Fruit fly (Drosophila melanogaster) whole organism, embryonic: ENCODE measurements around the gene dUTPase.

Experiments used
- Atf6 ChIP-seq: fragments of 200-800 bp; sonication (Bioruptor generic); IDR thresholded peaks from 2 replicates; pipeline ENCODE4 v1.3.6; 2022; ENCODE audit warnings: missing biosample characterization, missing genetic modification characterization
- BEAF-32 ChIP-seq: fragments of 200-800 bp; sonication (Bioruptor generic); optimal IDR thresholded peaks from 3 replicates; lab custom pipeline; 2017; ENCODE audit warnings: missing biosample characterization, missing genetic modification characterization, mild to moderate bottlenecking, moderate library complexity, missing genetic modification reagents
- CG11504 ChIP-seq: fragments of 200-800 bp; sonication (Bioruptor generic); optimal IDR thresholded peaks from 3 replicates; lab custom pipeline; 2019; ENCODE audit warnings: missing biosample characterization, mild to moderate bottlenecking, missing genetic modification characterization, moderate library complexity
- CG12299 ChIP-seq: fragments of 200-800 bp; sonication (Bioruptor generic); optimal IDR thresholded peaks from 2 replicates; lab custom pipeline; 2018; ENCODE audit warnings: missing biosample characterization, mild to moderate bottlenecking, missing genetic modification characterization
- CG12391 ChIP-seq: fragments of 200-800 bp; sonication (Bioruptor generic); optimal IDR thresholded peaks from 3 replicates; lab custom pipeline; 2018; ENCODE audit warnings: missing biosample characterization, mild to moderate bottlenecking, missing genetic modification characterization, moderate library complexity
- CG14860 ChIP-seq: fragments of 200-800 bp; sonication (Bioruptor generic); IDR thresholded peaks from 3 replicates; pipeline ENCODE4 v1.3.6; 2022; ENCODE audit warnings: missing biosample characterization, missing genetic modification characterization; ENCODE audit not compliant: partially characterized antibody
- CG16815 ChIP-seq: fragments of 200-800 bp; sonication (Bioruptor generic); optimal IDR thresholded peaks from 3 replicates; lab custom pipeline; 2017; ENCODE audit warnings: missing biosample characterization, mild to moderate bottlenecking, missing genetic modification characterization
- CG17385 ChIP-seq: fragments of 200-800 bp; sonication (Bioruptor generic); optimal IDR thresholded peaks from 3 replicates; lab custom pipeline; 2018; ENCODE audit warnings: missing biosample characterization, mild to moderate bottlenecking, missing genetic modification characterization
- CG2889 ChIP-seq: fragments of 200-800 bp; sonication (Bioruptor generic); IDR thresholded peaks from 3 replicates; pipeline ENCODE4 v1.3.6; 2022; ENCODE audit warnings: missing biosample characterization, missing genetic modification characterization
- CG31365 ChIP-seq: fragments of 200-800 bp; sonication (Bioruptor generic); optimal IDR thresholded peaks from 2 replicates; lab custom pipeline; 2018; ENCODE audit warnings: missing biosample characterization, mild to moderate bottlenecking, missing genetic modification characterization
- CG31441 ChIP-seq: fragments of 200-800 bp; sonication (Bioruptor generic); IDR thresholded peaks from 2 replicates; pipeline ENCODE4 v1.3.6; 2022; ENCODE audit warnings: missing biosample characterization, missing genetic modification characterization
- CG32767 ChIP-seq: fragments of 200-800 bp; sonication (Bioruptor generic); IDR thresholded peaks from 2 replicates; pipeline ENCODE4 v1.3.6; 2022; ENCODE audit warnings: missing biosample characterization, missing genetic modification characterization
- CG3281 ChIP-seq: fragments of 200-800 bp; sonication (Bioruptor generic); optimal IDR thresholded peaks from 3 replicates; lab custom pipeline; 2017; ENCODE audit warnings: missing biosample characterization, mild to moderate bottlenecking, missing genetic modification characterization
- CG4360 ChIP-seq: fragments of 200-800 bp; sonication (Bioruptor generic); IDR thresholded peaks from 2 replicates; pipeline ENCODE4 v1.3.6; 2022; ENCODE audit warnings: missing biosample characterization, missing genetic modification characterization
- CG43689 ChIP-seq: fragments of 200-800 bp; sonication (Bioruptor generic); IDR thresholded peaks from 2 replicates; pipeline ENCODE4 v1.3.6; 2022; ENCODE audit warnings: missing biosample characterization, missing genetic modification characterization
- CG6272 ChIP-seq: fragments of 200-800 bp; sonication (Bioruptor generic); IDR thresholded peaks from 2 replicates; pipeline ENCODE4 v1.3.6; 2022; ENCODE audit warnings: missing biosample characterization, missing genetic modification characterization
- CG6813 ChIP-seq: fragments of 200-800 bp; sonication (Bioruptor generic); optimal IDR thresholded peaks from 2 replicates; lab custom pipeline; 2017; ENCODE audit warnings: missing biosample characterization, missing genetic modification characterization, mild to moderate bottlenecking, moderate library complexity, missing genetic modification reagents
- CG7556 ChIP-seq: fragments of 200-800 bp; sonication (Bioruptor generic); optimal IDR thresholded peaks from 2 replicates; lab custom pipeline; 2017; ENCODE audit warnings: missing biosample characterization, mild to moderate bottlenecking, missing genetic modification characterization
- Camta ChIP-seq: fragments of 200-800 bp; sonication (Bioruptor generic); optimal IDR thresholded peaks from 2 replicates; lab custom pipeline; 2016; ENCODE audit warnings: missing biosample characterization, missing genetic modification characterization
- Gug ChIP-seq: fragments of 200-800 bp; sonication (Bioruptor generic); IDR thresholded peaks from 4 replicates; pipeline ENCODE4 v1.3.6; 2022; ENCODE audit warnings: missing biosample characterization, missing genetic modification characterization
- Hr78 ChIP-seq, 2 experiments: fragments of 200-800 bp in 1 of 2; fragments of >200 bp in 1 of 2; sonication (Bioruptor generic) in 1 of 2; optimal IDR thresholded peaks; 2 replicates each; lab custom pipeline; 2017 to 2019; ENCODE audit warnings: missing biosample characterization in 2 of 2, missing genetic modification characterization in 2 of 2, mild to moderate bottlenecking in 1 of 2, moderate library complexity in 1 of 2
- MESR4 ChIP-seq: fragments of 200-800 bp; sonication (Bioruptor generic); optimal IDR thresholded peaks from 2 replicates; lab custom pipeline; 2018; ENCODE audit warnings: missing biosample characterization, mild to moderate bottlenecking, missing genetic modification characterization, moderate library complexity
- Med ChIP-seq: fragments of 200-800 bp; sonication (Bioruptor generic); peaks from one replicate; lab custom pipeline; 2016; ENCODE audit warnings: missing biosample characterization, missing genetic modification characterization, mild to moderate bottlenecking, inconsistent platforms, moderate library complexity
- Mrtf ChIP-seq: fragments of 200-800 bp; sonication (Bioruptor generic); IDR thresholded peaks from 3 replicates; pipeline ENCODE4 v1.3.6; 2022; ENCODE audit warnings: missing biosample characterization, missing genetic modification characterization
- Nf-YC ChIP-seq: fragments of 200-800 bp; optimal IDR thresholded peaks from 3 replicates; lab custom pipeline; 2019; ENCODE audit warnings: missing biosample characterization, mild to moderate bottlenecking, missing genetic modification characterization, moderate library complexity
- Rx ChIP-seq: fragments of 200-800 bp; sonication (Bioruptor generic); IDR thresholded peaks from 2 replicates; pipeline ENCODE4 v1.3.6; 2022; ENCODE audit warnings: missing biosample characterization, missing genetic modification characterization
- Xrp1 ChIP-seq: fragments of 200-800 bp; sonication (Bioruptor generic); IDR thresholded peaks from 2 replicates; pipeline ENCODE4 v1.3.6; 2022; ENCODE audit warnings: missing biosample characterization, missing genetic modification characterization
- ab ChIP-seq: fragments of 200-800 bp; sonication (Bioruptor generic); optimal IDR thresholded peaks from 2 replicates; lab custom pipeline; 2016; ENCODE audit warnings: missing biosample characterization, missing genetic modification characterization
- abd-A ChIP-seq: fragments of 200-800 bp; sonication (Bioruptor generic); optimal IDR thresholded peaks from 3 replicates; lab custom pipeline; 2019; ENCODE audit warnings: missing biosample characterization, mild to moderate bottlenecking, missing genetic modification characterization, moderate library complexity
- ara ChIP-seq: fragments of 200-800 bp; sonication (Bioruptor generic); IDR thresholded peaks from 2 replicates; pipeline ENCODE4 v1.3.6; 2022; ENCODE audit warnings: missing biosample characterization, missing genetic modification characterization
- ash1 ChIP-seq: fragments of 200-800 bp; sonication (Bioruptor generic); optimal IDR thresholded peaks from 2 replicates; lab custom pipeline; 2018; ENCODE audit warnings: missing biosample characterization, mild to moderate bottlenecking, missing genetic modification characterization
- chif ChIP-seq, 2 experiments: fragments of 200-800 bp; sonication (Bioruptor generic); optimal IDR thresholded peaks; 3 replicates each; lab custom pipeline; 2016; ENCODE audit warnings: missing biosample characterization in 2 of 2, missing genetic modification characterization in 2 of 2
- corto ChIP-seq: fragments of 200-800 bp; sonication (Bioruptor generic); optimal IDR thresholded peaks from 2 replicates; lab custom pipeline; 2016; ENCODE audit warnings: missing biosample characterization, mild to moderate bottlenecking, missing genetic modification characterization, moderate library complexity
- fd102C ChIP-seq: fragments of 200-800 bp; sonication (Bioruptor generic); optimal IDR thresholded peaks from 2 replicates; lab custom pipeline; 2018; ENCODE audit warnings: missing biosample characterization, mild to moderate bottlenecking, missing genetic modification characterization, moderate library complexity
- ham ChIP-seq: fragments of 200-800 bp; sonication (Bioruptor generic); IDR thresholded peaks from 2 replicates; pipeline ENCODE4 v1.3.6; 2022; ENCODE audit warnings: missing biosample characterization, missing genetic modification characterization
- hth ChIP-seq: fragments of >200 bp; optimal IDR thresholded peaks from 2 replicates; lab custom pipeline; 2017; ENCODE audit warnings: inconsistent platforms
- jigr1 ChIP-seq: fragments of 200-800 bp; sonication (Bioruptor generic); IDR thresholded peaks from 3 replicates; pipeline ENCODE4 v1.3.6; 2022; ENCODE audit warnings: missing biosample characterization, missing genetic modification characterization
- lab ChIP-seq: fragments of 200-800 bp; sonication (Bioruptor generic); optimal IDR thresholded peaks from 3 replicates; lab custom pipeline; 2017; ENCODE audit warnings: missing biosample characterization, missing genetic modification characterization, mild to moderate bottlenecking, moderate library complexity, missing genetic modification reagents
- lbe ChIP-seq: fragments of 200-800 bp; sonication (Bioruptor generic); optimal IDR thresholded peaks from 2 replicates; lab custom pipeline; 2016; ENCODE audit warnings: missing biosample characterization, mild to moderate bottlenecking, missing genetic modification characterization
- pan ChIP-seq, 4 experiments: fragments of >200 bp in 3 of 4; fragments of 200-800 bp in 1 of 4; sonication (Bioruptor generic) in 1 of 4; optimal IDR thresholded peaks in 3 of 4; IDR thresholded peaks in 1 of 4; 2 replicates each; pipeline versions ENCODE4 v1.3.6 to Lab custom; 2017 to 2022; ENCODE audit warnings: missing biosample characterization in 2 of 4, missing genetic modification characterization in 2 of 4, mixed read lengths in 1 of 4
- pb ChIP-seq: fragments of 200-800 bp; sonication (Bioruptor generic); optimal IDR thresholded peaks from 3 replicates; lab custom pipeline; 2016; ENCODE audit warnings: missing biosample characterization, missing genetic modification characterization
- prd ChIP-seq, 3 experiments: fragments of >200 bp in 2 of 3; fragments of 200-800 bp in 1 of 3; sonication (Bioruptor generic) in 1 of 3; optimal IDR thresholded peaks in 2 of 3; IDR thresholded peaks in 1 of 3; 2 replicates in 2 of 3; 3 replicates in 1 of 3; pipeline versions ENCODE4 v1.3.6 to Lab custom; 2017 to 2022; ENCODE audit warnings: missing biosample characterization in 1 of 3, missing genetic modification characterization in 1 of 3
- ro ChIP-seq: fragments of 200-800 bp; sonication (Bioruptor generic); IDR thresholded peaks from 2 replicates; pipeline ENCODE4 v1.3.6; 2022; ENCODE audit warnings: missing biosample characterization, missing genetic modification characterization
- slou ChIP-seq: fragments of 200-800 bp; sonication (Bioruptor generic); optimal IDR thresholded peaks from 3 replicates; lab custom pipeline; 2016; ENCODE audit warnings: missing biosample characterization, missing genetic modification characterization
- vnd ChIP-seq: fragments of 200-800 bp; sonication (Bioruptor generic); IDR thresholded peaks from 3 replicates; pipeline ENCODE4 v1.3.6; 2022; ENCODE audit warnings: missing biosample characterization, missing genetic modification characterization; ENCODE audit not compliant: partially characterized antibody
- vvl ChIP-seq: fragments of 200-800 bp; sonication (Bioruptor generic); IDR thresholded peaks from 2 replicates; pipeline ENCODE4 v1.3.6; 2022; ENCODE audit warnings: missing biosample characterization, missing genetic modification characterization

The dUTPase gene

DNA sequence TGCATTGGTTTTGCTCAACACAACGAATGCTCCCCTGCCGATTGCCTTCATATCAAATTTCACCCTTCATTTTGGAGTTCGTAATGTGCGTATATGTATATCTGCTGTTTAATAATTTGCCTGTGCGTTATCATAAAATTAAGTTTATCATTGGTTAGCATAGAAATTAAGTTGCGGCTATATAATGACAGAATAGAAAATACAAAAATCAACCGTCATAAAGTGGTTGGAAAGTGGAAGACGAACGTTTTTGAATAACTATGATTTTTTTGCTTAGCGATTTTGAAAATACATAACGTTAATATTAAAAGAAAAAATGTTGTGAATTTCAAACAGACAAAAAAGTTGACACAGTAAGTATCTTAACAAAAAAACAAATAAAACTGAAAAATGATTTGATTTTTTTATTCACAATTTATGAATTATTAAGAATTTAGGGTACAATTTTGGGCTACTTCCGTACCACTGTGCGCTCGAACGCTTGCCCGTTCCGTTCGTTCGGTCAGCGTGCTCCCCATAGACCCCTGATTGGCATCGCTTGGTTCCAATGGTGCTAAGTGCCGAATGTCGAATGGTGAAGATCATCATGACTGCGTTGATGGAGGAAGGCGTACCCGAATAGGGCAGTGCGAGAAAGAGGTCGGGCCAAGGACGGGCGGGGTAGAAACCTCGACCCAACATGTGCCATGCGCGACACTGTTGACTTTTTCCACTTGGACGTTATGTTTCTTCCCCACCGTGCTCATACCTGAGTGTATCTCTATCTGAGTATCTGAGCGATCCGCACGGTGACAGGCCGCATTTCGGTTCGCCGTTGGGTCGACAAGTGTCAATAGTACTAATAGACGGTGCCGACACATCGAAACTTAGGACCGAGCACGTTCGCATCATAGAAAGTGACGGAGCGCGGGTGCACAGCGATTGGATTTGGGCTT is 26.7 kb downstream of the dUTPase start (continued):
- TF ChIP-seq Nf-YC (tag; lab: Kevin White, UChicago) (no peak), CG16815 (peak; percentile 52), chif (GFP tag; optimal IDR thresholded peaks at IDR 0.05; lab: Kevin White, UChicago) (peak in 1 of 2 experiments; percentile 58), Hr78 (GFP tag; optimal IDR thresholded peaks at IDR 0.05; lab: Kevin White, UChicago) (peak in 1 of 2 experiments; percentile 99), vvl (GFP tag; lab: Robert Waterston, UW) (peak; percentile 45; the same call in 1 of the 2 replicates), Rx (GFP tag; lab: Robert Waterston, UW) (no peak), lab (GFP tag; lab: Kevin White, UChicago) (peak; percentile 35), CG12299 (tag; lab: Kevin White, UChicago) (no peak), ara (GFP tag; lab: Robert Waterston, UW) (no peak), corto (GFP tag; lab: Kevin White, UChicago) (no peak), slou (GFP tag; lab: Kevin White, UChicago) (no peak), fd102C (GFP tag; lab: Kevin White, UChicago) (no peak), ro (no peak), CG12391 (tag; lab: Kevin White, UChicago) (peak; percentile 78), Gug (GFP tag; lab: Robert Waterston, UW) (no peak; the same call in 3 of the 4 replicates), MESR4 (GFP tag; lab: Kevin White, UChicago) (no peak), lbe (no peak), CG7556 (GFP tag; lab: Kevin White, UChicago) (peak; percentile 84), CG11504 (tag; lab: Kevin White, UChicago) (peak; percentile 69), CG3281 (GFP tag; lab: Kevin White, UChicago) (peak; percentile 20), CG14860 (no peak), Mrtf (GFP tag; lab: Robert Waterston, UW) (no peak), CG6272 (GFP tag; lab: Robert Waterston, UW) (0 out of 2 replicates have a peak, but pooled peaks have one; percentile 20), CG31441 (GFP tag; lab: Robert Waterston, UW) (peak; percentile 56), CG4360 (GFP tag; lab: Robert Waterston, UW) (no peak), ash1 (GFP tag; lab: Kevin White, UChicago) (no peak), CG32767 (GFP tag; lab: Robert Waterston, UW) (peak; percentile 48; the same call in 1 of the 2 replicates), CG31365 (no peak), BEAF-32 (GFP tag; lab: Kevin White, UChicago) (no peak), hth (lab: Kevin White, UChicago) (no peak), CG6813 (no peak), CG43689 (GFP tag; lab: Robert Waterston, UW) (no peak), CG2889 (no peak), Camta (peak; percentile 31), pb (GFP tag; lab: Kevin White, UChicago) (no peak), Med (GFP tag; lab: Kevin White, UChicago) (peak; percentile 75), Atf6 (GFP tag; lab: Robert Waterston, UW) (peak; percentile 55; the same call in 1 of the 2 replicates), vnd (GFP tag; lab: Robert Waterston, UW) (no peak), ab (GFP tag; lab: Kevin White, UChicago) (no peak), CG17385 (GFP tag; lab: Kevin White, UChicago) (peak; percentile 47), jigr1 (GFP tag; lab: Robert Waterston, UW) (no peak), ham (GFP tag; lab: Robert Waterston, UW) (no peak), Xrp1 (GFP tag; lab: Robert Waterston, UW) (peak; percentile 30; the same call in 1 of the 2 replicates), pan (optimal IDR thresholded peaks at IDR 0.05; lab: Kevin White, UChicago) (no peak), pan (GFP tag; optimal IDR thresholded peaks at IDR 0.05 in 1 of 2, IDR thresholded peaks at IDR 0.05 in 1 of 2) (no peak), abd-A (tag; lab: Kevin White, UChicago) (no peak), prd (optimal IDR thresholded peaks at IDR 0.05; lab: Kevin White, UChicago) (no peak), prd (GFP tag; IDR thresholded peaks at IDR 0.05; lab: Robert Waterston, UW) (peak; percentile 6; the same call in 1 of the 3 replicates)
